Fruit fly (Drosophila melanogaster) whole organism, pupa: ENCODE results near the gene CG9951.

Source experiments
- CG10348 ChIP-seq: fragments of 200-800 bp; sonication (Bioruptor generic); IDR thresholded peaks from 2 replicates; pipeline ENCODE4 v1.3.6; 2022; ENCODE audit warnings: missing biosample characterization, missing genetic modification characterization
- CG12605 ChIP-seq: fragments of 200-800 bp; sonication (Bioruptor generic); IDR thresholded peaks from 2 replicates; pipeline ENCODE4 v1.3.6; 2022; ENCODE audit warnings: missing biosample characterization, missing genetic modification characterization
- CG13204 ChIP-seq: fragments of 200-800 bp; sonication (Bioruptor generic); optimal IDR thresholded peaks from 2 replicates; lab custom pipeline; 2018; ENCODE audit warnings: missing biosample characterization, mild to moderate bottlenecking, missing genetic modification characterization, moderate library complexity
- CG14655 ChIP-seq: fragments of 200-800 bp; sonication (Bioruptor generic); optimal IDR thresholded peaks from 3 replicates; lab custom pipeline; 2017; ENCODE audit warnings: mild to moderate bottlenecking, missing biosample characterization, missing genetic modification reagents, missing genetic modification characterization
- CG15710 ChIP-seq: fragments of 200-800 bp; sonication (Bioruptor generic); optimal IDR thresholded peaks from 2 replicates; lab custom pipeline; 2018; ENCODE audit warnings: missing biosample characterization, mild to moderate bottlenecking, missing genetic modification characterization, moderate library complexity
- CG17806 ChIP-seq: fragments of 200-800 bp; sonication (Bioruptor generic); optimal IDR thresholded peaks from 2 replicates; lab custom pipeline; 2018; ENCODE audit warnings: missing biosample characterization, mild to moderate bottlenecking, missing genetic modification characterization, moderate library complexity
- CG32121 ChIP-seq: fragments of 200-800 bp; sonication (Bioruptor generic); IDR thresholded peaks from 2 replicates; pipeline ENCODE4 v1.3.6; 2022; ENCODE audit warnings: missing biosample characterization, missing genetic modification characterization
- CG34367 ChIP-seq: fragments of 200-800 bp; sonication (Bioruptor generic); optimal IDR thresholded peaks from 2 replicates; lab custom pipeline; 2018; ENCODE audit warnings: missing biosample characterization, mild to moderate bottlenecking, missing genetic modification characterization
- CG4496 ChIP-seq: fragments of 200-800 bp; sonication (Bioruptor generic); IDR thresholded peaks from 3 replicates; pipeline ENCODE4 v1.3.6; 2022; ENCODE audit warnings: missing biosample characterization, missing genetic modification characterization
- CG8159 ChIP-seq: fragments of 200-800 bp; sonication (Bioruptor generic); optimal IDR thresholded peaks from 3 replicates; lab custom pipeline; 2018; ENCODE audit warnings: missing biosample characterization, mild to moderate bottlenecking, missing genetic modification characterization, moderate library complexity
- CG8301 ChIP-seq: fragments of 200-800 bp; sonication (Bioruptor generic); optimal IDR thresholded peaks from 2 replicates; lab custom pipeline; 2018; ENCODE audit warnings: missing biosample characterization, mild to moderate bottlenecking, missing genetic modification characterization
- CG9948 ChIP-seq: fragments of 200-800 bp; sonication (Bioruptor generic); optimal IDR thresholded peaks from 2 replicates; lab custom pipeline; 2018; ENCODE audit warnings: missing biosample characterization, mild to moderate bottlenecking, missing genetic modification characterization, moderate library complexity
- D1 ChIP-seq: fragments of 200-800 bp; sonication (Bioruptor generic); optimal IDR thresholded peaks from 2 replicates; lab custom pipeline; 2018; ENCODE audit warnings: missing biosample characterization, mild to moderate bottlenecking, missing genetic modification characterization, moderate library complexity
- EcR ChIP-seq: fragments of 200-800 bp; sonication (Bioruptor generic); optimal IDR thresholded peaks from 3 replicates; lab custom pipeline; 2019; ENCODE audit warnings: missing biosample characterization, missing genetic modification characterization, mild to moderate bottlenecking, moderate library complexity, missing genetic modification reagents
- Ets98B ChIP-seq: fragments of 200-800 bp; sonication (Bioruptor generic); IDR thresholded peaks from 2 replicates; pipeline ENCODE4 v1.3.6; 2022; ENCODE audit warnings: missing biosample characterization, missing genetic modification characterization
- Pif1A ChIP-seq: fragments of 200-800 bp; sonication (Bioruptor generic); optimal IDR thresholded peaks from 3 replicates; lab custom pipeline; 2016; ENCODE audit warnings: missing biosample characterization, missing genetic modification characterization
- Pif1B ChIP-seq: fragments of 200-800 bp; sonication (Bioruptor generic); optimal IDR thresholded peaks from 3 replicates; lab custom pipeline; 2016; ENCODE audit warnings: missing biosample characterization, missing genetic modification characterization
- Snoo ChIP-seq: fragments of 200-800 bp; sonication (Bioruptor generic); optimal IDR thresholded peaks from 3 replicates; lab custom pipeline; 2017; ENCODE audit warnings: missing biosample characterization, mild to moderate bottlenecking, missing genetic modification characterization, inconsistent platforms
- fd96Ca ChIP-seq: fragments of 200-800 bp; sonication (Bioruptor generic); IDR thresholded peaks from 3 replicates; pipeline ENCODE4 v1.3.6; 2022; ENCODE audit warnings: missing biosample characterization, missing genetic modification characterization
- gl ChIP-seq: fragments of 200-800 bp; sonication (Bioruptor generic); optimal IDR thresholded peaks from 2 replicates; lab custom pipeline; 2018; ENCODE audit warnings: missing biosample characterization, mild to moderate bottlenecking, missing genetic modification characterization
- rn ChIP-seq: fragments of 200-800 bp; sonication (Bioruptor generic); IDR thresholded peaks from 2 replicates; pipeline ENCODE4 v1.3.6; 2022; ENCODE audit warnings: missing biosample characterization, missing genetic modification characterization

CG9951 gene

dm6 chr3L:16862958-16863357, at the start of gene CG9951:
Gene CG9951 (plus strand): TSS chr3L:16863164.
- no peak for TF ChIP-seq CG13204 (GFP tag; lab: Kevin White, UChicago)
- no peak for TF ChIP-seq CG15710 (tag; lab: Kevin White, UChicago)
- TF ChIP-seq CG8301 (tag; lab: Kevin White, UChicago) = no peak
- no peak for TF ChIP-seq EcR (GFP tag; lab: Kevin White, UChicago)
- no peak for TF ChIP-seq CG4496 (GFP tag; lab: Robert Waterston, UW)
- TF ChIP-seq CG12605 (GFP tag; lab: Robert Waterston, UW) = no peak
- no peak for TF ChIP-seq CG8159 (tag; lab: Kevin White, UChicago)
- TF ChIP-seq Ets98B (GFP tag; lab: Robert Waterston, UW) = no peak
- TF ChIP-seq CG34367 (tag; lab: Kevin White, UChicago) = no peak
- no peak for TF ChIP-seq Snoo
- TF ChIP-seq fd96Ca (GFP tag; lab: Robert Waterston, UW) = no peak
- no peak for TF ChIP-seq D1
- TF ChIP-seq CG14655 (GFP tag; lab: Kevin White, UChicago) = no peak
- no peak for TF ChIP-seq CG17806
- TF ChIP-seq gl = no peak
- no peak for TF ChIP-seq CG32121 (GFP tag; lab: Robert Waterston, UW)

dm6 chr3L:16813984-16814383, 49.0 kb upstream of the CG9951 start:
- TF ChIP-seq Pif1B (GFP tag; lab: Kevin White, UChicago) (no peak), CG17806 (no peak), Snoo (no peak), CG4496 (GFP tag; lab: Robert Waterston, UW) (no peak), Pif1A (GFP tag; lab: Kevin White, UChicago) (no peak), gl (no peak), CG15710 (tag; lab: Kevin White, UChicago) (no peak), fd96Ca (GFP tag; lab: Robert Waterston, UW) (no peak), EcR (GFP tag; lab: Kevin White, UChicago) (no peak), CG10348 (no peak), CG8301 (tag; lab: Kevin White, UChicago) (no peak), Ets98B (GFP tag; lab: Robert Waterston, UW) (no peak), rn (GFP tag; lab: Robert Waterston, UW) (no peak), CG14655 (GFP tag; lab: Kevin White, UChicago) (no peak), CG34367 (tag; lab: Kevin White, UChicago) (no peak), CG12605 (GFP tag; lab: Robert Waterston, UW) (no peak), CG9948 (tag; lab: Kevin White, UChicago) (no peak)

- TF ChIP-seq EcR (GFP tag; lab: Kevin White, UChicago) (peak; percentile 97), Ets98B (GFP tag; lab: Robert Waterston, UW) (peak; percentile 43), CG8301 (tag; lab: Kevin White, UChicago) (peak; percentile 89), CG9948 (tag; lab: Kevin White, UChicago) (peak; percentile 96), CG10348 (no peak), Snoo (peak; percentile 77), rn (GFP tag; lab: Robert Waterston, UW) (no peak), Pif1A (GFP tag; lab: Kevin White, UChicago) (peak; percentile 92), CG4496 (GFP tag; lab: Robert Waterston, UW) (peak; percentile 81), CG15710 (tag; lab: Kevin White, UChicago) (peak; percentile 98), D1 (peak; percentile 88), CG32121 (GFP tag; lab: Robert Waterston, UW) (0 out of 2 replicates have a peak, but pooled peaks have one; percentile 24), gl (peak; percentile 95), CG14655 (GFP tag; lab: Kevin White, UChicago) (peak; percentile 90), CG8159 (tag; lab: Kevin White, UChicago) (peak; percentile 96), CG13204 (GFP tag; lab: Kevin White, UChicago) (peak; percentile 94), CG34367 (tag; lab: Kevin White, UChicago) (peak; percentile 96), CG17806 (peak; percentile 98), fd96Ca (GFP tag; lab: Robert Waterston, UW) (peak; percentile 56; the same call in 2 of the 3 replicates), CG12605 (GFP tag; lab: Robert Waterston, UW) (peak; percentile 74), Pif1B (GFP tag; lab: Kevin White, UChicago) (peak; percentile 88)
Observed at dm6 chr3L:16818063-16818462, 44.9 kb upstream of the CG9951 start.

dm6 chr3L:16824725-16825124, 38.2 kb upstream of the CG9951 start:
- no peak for TF ChIP-seq Snoo
- TF ChIP-seq CG4496 (GFP tag; lab: Robert Waterston, UW) = 0 out of 3 replicates have a peak, but pooled peaks have one; percentile 14

dm6 chr3L:16825195-16825594, 37.8 kb upstream of the CG9951 start:
- peak; percentile 18 for TF ChIP-seq CG8159 (tag; lab: Kevin White, UChicago)
- TF ChIP-seq D1 = no peak
- TF ChIP-seq CG12605 (GFP tag; lab: Robert Waterston, UW) = no peak
- TF ChIP-seq gl = no peak
- TF ChIP-seq EcR (GFP tag; lab: Kevin White, UChicago) = no peak
- TF ChIP-seq Ets98B (GFP tag; lab: Robert Waterston, UW) = no peak
- TF ChIP-seq fd96Ca (GFP tag; lab: Robert Waterston, UW) = no peak
- no peak for TF ChIP-seq rn (GFP tag; lab: Robert Waterston, UW)
- peak; percentile 21 for TF ChIP-seq CG14655 (GFP tag; lab: Kevin White, UChicago)
- TF ChIP-seq CG15710 (tag; lab: Kevin White, UChicago) = peak; percentile 30

dm6 chr3L:16828967-16829366, 34.0 kb upstream of the CG9951 start, which contains the start of gene CG13024:
Gene CG13024 (minus strand): TSS chr3L:16829074.
- TF ChIP-seq CG15710 (tag; lab: Kevin White, UChicago) (no peak), EcR (GFP tag; lab: Kevin White, UChicago) (no peak), CG10348 (no peak), Pif1B (GFP tag; lab: Kevin White, UChicago) (no peak), CG14655 (GFP tag; lab: Kevin White, UChicago) (no peak), CG13204 (GFP tag; lab: Kevin White, UChicago) (no peak), CG8159 (tag; lab: Kevin White, UChicago) (no peak), Snoo (no peak), CG12605 (GFP tag; lab: Robert Waterston, UW) (no peak), CG9948 (tag; lab: Kevin White, UChicago) (no peak), gl (no peak), CG34367 (tag; lab: Kevin White, UChicago) (no peak), Ets98B (GFP tag; lab: Robert Waterston, UW) (no peak)
